Worm (Caenorhabditis elegans) whole organism, L4 larva: ENCODE results near the gene pals-33.
A peak's percentile ranks its signal among the peaks of the same experiment; 100 is the strongest.

Source experiments
- D1046.2 ChIP-seq: fragments of 200-800 bp; sonication (Bioruptor generic); IDR thresholded peaks from 2 replicates; pipeline ENCODE4 v1.3.6; 2022; ENCODE audit warnings: missing genetic modification characterization, missing compliant biosample characterization
- F37D6.2 ChIP-seq: sonication (generic microtip); optimal IDR thresholded peaks from 2 replicates; lab custom pipeline; 2016; ENCODE audit warnings: mild to moderate bottlenecking, missing genetic modification characterization, missing compliant biosample characterization
- F49E8.2 ChIP-seq: sonication (generic microtip); optimal IDR thresholded peaks from 2 replicates; lab custom pipeline; 2016; ENCODE audit warnings: missing compliant biosample characterization, mild to moderate bottlenecking, missing genetic modification characterization, borderline replicate concordance
- T26A8.4 ChIP-seq: fragments of 200-800 bp; sonication (Bioruptor generic); IDR thresholded peaks from 2 replicates; pipeline ENCODE4 v1.3.6; 2022; ENCODE audit warnings: missing genetic modification characterization, missing compliant biosample characterization
- Y75B8A.6 ChIP-seq: fragments of 200-800 bp; sonication (Bioruptor generic); IDR thresholded peaks from 2 replicates; pipeline ENCODE4 v1.3.6; 2022; ENCODE audit warnings: missing genetic modification reagents, missing genetic modification characterization, missing compliant biosample characterization
- ZK337.2 ChIP-seq: fragments of 200-800 bp; sonication (Bioruptor generic); IDR thresholded peaks from 2 replicates; pipeline ENCODE4 v1.3.6; 2022; ENCODE audit warnings: missing genetic modification reagents, missing genetic modification characterization, missing compliant biosample characterization
- arid-1 ChIP-seq: fragments of 200-800 bp; sonication (Bioruptor generic); conservative IDR thresholded peaks from 2 replicates; pipeline ENCODE4 v1.3.6; 2022; ENCODE audit warnings: missing genetic modification reagents, missing genetic modification characterization, missing compliant biosample characterization
- ceh-20 ChIP-seq: fragments of 200-800 bp; sonication (Bioruptor generic); IDR thresholded peaks from 2 replicates; pipeline ENCODE4 v1.3.6; 2022; ENCODE audit warnings: missing genetic modification reagents, missing genetic modification characterization, missing compliant biosample characterization
- ctbp-1 ChIP-seq: fragments of 200-800 bp; sonication (Bioruptor generic); IDR thresholded peaks from 2 replicates; pipeline ENCODE4 v1.3.6; 2022; ENCODE audit warnings: missing genetic modification reagents, missing genetic modification characterization, missing compliant biosample characterization
- daf-16 ChIP-seq, 3 experiments: sonication (generic microtip); optimal IDR thresholded peaks; 2 replicates each; lab custom pipeline; 2016 to 2017; ENCODE audit warnings: missing genetic modification characterization in 3 of 3, missing genetic modification reagents in 3 of 3, mild to moderate bottlenecking in 2 of 3, missing compliant biosample characterization in 2 of 3, missing biosample characterization in 1 of 3, moderate library complexity in 1 of 3
- daf-19 ChIP-seq: fragments of 200-800 bp; sonication (Bioruptor generic); conservative IDR thresholded peaks from 2 replicates; pipeline ENCODE4 v1.3.6; 2022; ENCODE audit warnings: missing genetic modification characterization, missing compliant biosample characterization
- daf-8 ChIP-seq: fragments of 200-800 bp; sonication (Bioruptor generic); IDR thresholded peaks from 2 replicates; pipeline ENCODE4 v1.3.6; 2022; ENCODE audit warnings: missing genetic modification characterization, missing compliant biosample characterization
- dmd-6 ChIP-seq: fragments of 200-800 bp; sonication (Bioruptor generic); IDR thresholded peaks from 2 replicates; pipeline ENCODE4 v1.3.6; 2022; ENCODE audit warnings: missing genetic modification reagents, missing genetic modification characterization, missing compliant biosample characterization
- dmd-9 ChIP-seq: fragments of 200-800 bp; sonication (Bioruptor generic); IDR thresholded peaks from 2 replicates; pipeline ENCODE4 v1.3.6; 2022; ENCODE audit warnings: missing genetic modification reagents, missing genetic modification characterization, missing compliant biosample characterization
- dpl-1 ChIP-seq: fragments of 150-350 bp; optimal IDR thresholded peaks from 2 replicates; lab custom pipeline; 2014; ENCODE audit warnings: missing biosample characterization, missing genetic modification reagents, missing genetic modification characterization
- duxl-1 ChIP-seq: sonication (generic microtip); optimal IDR thresholded peaks from 2 replicates; lab custom pipeline; 2016; ENCODE audit warnings: mild to moderate bottlenecking, missing genetic modification characterization, moderate library complexity, missing compliant biosample characterization; ENCODE audit not compliant: poor library complexity
- egl-27 ChIP-seq: sonication (generic microtip); optimal IDR thresholded peaks from 3 replicates; lab custom pipeline; 2017; ENCODE audit warnings: missing biosample characterization, missing genetic modification reagents, missing genetic modification characterization
- fkh-10 ChIP-seq: fragments of 150-350 bp; optimal IDR thresholded peaks from 2 replicates; lab custom pipeline; 2014; ENCODE audit warnings: missing biosample characterization, missing genetic modification reagents, missing genetic modification characterization
- hif-1 ChIP-seq, 2 experiments: sonication (generic microtip); optimal IDR thresholded peaks; 2 replicates each; lab custom pipeline; 2016 to 2017; ENCODE audit warnings: missing compliant biosample characterization in 2 of 2, missing genetic modification characterization in 2 of 2, missing genetic modification reagents in 2 of 2, missing genotype in 2 of 2, mild to moderate bottlenecking in 1 of 2
- hlh-30 ChIP-seq: sonication (generic microtip); optimal IDR thresholded peaks from 2 replicates; lab custom pipeline; 2017; ENCODE audit warnings: antibody characterized with exemption, mild to moderate bottlenecking, missing genetic modification characterization, missing compliant biosample characterization; ENCODE audit not compliant: insufficient read depth
- hmg-1.1 ChIP-seq: fragments of 200-800 bp; sonication (Bioruptor generic); IDR thresholded peaks from 2 replicates; pipeline ENCODE4 v1.3.6; 2022; ENCODE audit warnings: missing genetic modification reagents, missing genetic modification characterization, missing compliant biosample characterization
- jun-1 ChIP-seq: fragments of 150-350 bp; optimal IDR thresholded peaks from 2 replicates; lab custom pipeline; 2014; ENCODE audit warnings: missing biosample characterization, missing genetic modification reagents, missing genetic modification characterization
- lin-1 ChIP-seq: fragments of 200-800 bp; sonication (Bioruptor generic); IDR thresholded peaks from 2 replicates; pipeline ENCODE4 v1.3.6; 2022; ENCODE audit warnings: missing genetic modification reagents, missing genetic modification characterization, missing compliant biosample characterization
- lin-38 ChIP-seq: fragments of 200-800 bp; sonication (Bioruptor generic); IDR thresholded peaks from 2 replicates; pipeline ENCODE4 v1.3.6; 2022; ENCODE audit warnings: missing genetic modification reagents, missing genetic modification characterization, missing compliant biosample characterization
- lin-39 ChIP-seq: fragments of 150-350 bp; optimal IDR thresholded peaks from 2 replicates; lab custom pipeline; 2014; ENCODE audit warnings: missing biosample characterization, missing genetic modification reagents, missing genetic modification characterization
- mdl-1 ChIP-seq, 2 experiments: fragments of 150-350 bp in 1 of 2; sonication (generic microtip) in 1 of 2; optimal IDR thresholded peaks; 2 replicates each; lab custom pipeline; 2014 to 2017; ENCODE audit warnings: missing biosample characterization in 2 of 2, missing genetic modification characterization in 2 of 2
- mes-2 ChIP-seq: sonication (generic microtip); optimal IDR thresholded peaks from 2 replicates; lab custom pipeline; 2016; ENCODE audit warnings: missing genotype, mild to moderate bottlenecking, missing genetic modification characterization, missing compliant biosample characterization; ENCODE audit not compliant: poor library complexity, severe bottlenecking
- nhr-102 ChIP-seq: sonication (generic microtip); optimal IDR thresholded peaks from 2 replicates; lab custom pipeline; 2016; ENCODE audit warnings: mild to moderate bottlenecking, missing genetic modification characterization, moderate library complexity, missing compliant biosample characterization
- nhr-11 ChIP-seq: fragments of 150-350 bp; optimal IDR thresholded peaks from 2 replicates; lab custom pipeline; 2014; ENCODE audit warnings: missing biosample characterization, missing genetic modification characterization
- nhr-111 ChIP-seq: fragments of 200-800 bp; sonication (Bioruptor generic); optimal IDR thresholded peaks from 2 replicates; lab custom pipeline; 2018; ENCODE audit warnings: mild to moderate bottlenecking, missing genetic modification characterization, missing compliant biosample characterization
- nhr-28 ChIP-seq: fragments of 150-350 bp; optimal IDR thresholded peaks from 2 replicates; lab custom pipeline; 2014; ENCODE audit warnings: missing biosample characterization, missing genetic modification characterization
- nhr-41 ChIP-seq: fragments of 200-800 bp; sonication (Bioruptor generic); IDR thresholded peaks from 2 replicates; pipeline ENCODE4 v1.3.6; 2022; ENCODE audit warnings: missing genetic modification reagents, missing genetic modification characterization, missing compliant biosample characterization
- nhr-42 ChIP-seq: fragments of 200-800 bp; sonication (Bioruptor generic); IDR thresholded peaks from 2 replicates; pipeline ENCODE4 v1.3.6; 2022; ENCODE audit warnings: missing genetic modification characterization, missing compliant biosample characterization
- nhr-48 ChIP-seq: sonication (generic microtip); optimal IDR thresholded peaks from 2 replicates; lab custom pipeline; 2016; ENCODE audit warnings: mild to moderate bottlenecking, missing genetic modification characterization, missing compliant biosample characterization
- nhr-6 ChIP-seq: fragments of 150-350 bp; optimal IDR thresholded peaks from 2 replicates; lab custom pipeline; 2014; ENCODE audit warnings: missing biosample characterization, missing genetic modification characterization
- nhr-76 ChIP-seq: fragments of 150-350 bp; optimal IDR thresholded peaks from 2 replicates; lab custom pipeline; 2014; ENCODE audit warnings: missing biosample characterization, missing genetic modification characterization
- nhr-77 ChIP-seq: fragments of 150-350 bp; optimal IDR thresholded peaks from 2 replicates; lab custom pipeline; 2014; ENCODE audit warnings: missing biosample characterization, missing genetic modification characterization
- pha-4 ChIP-seq, 2 experiments: fragments of 150-350 bp in 1 of 2; fragments of 200-800 bp in 1 of 2; sonication (Bioruptor generic) in 1 of 2; IDR thresholded peaks in 1 of 2; optimal IDR thresholded peaks in 1 of 2; 2 replicates each; pipeline versions ENCODE4 v1.3.6 to Lab custom; 2014 to 2022; ENCODE audit warnings: missing genetic modification characterization in 2 of 2, missing genetic modification reagents in 2 of 2, missing biosample characterization in 1 of 2, missing compliant biosample characterization in 1 of 2
- php-3 ChIP-seq: fragments of 200-800 bp; sonication (Bioruptor generic); IDR thresholded peaks from 2 replicates; pipeline ENCODE4 v1.3.6; 2022; ENCODE audit warnings: missing genetic modification reagents, missing genetic modification characterization, missing compliant biosample characterization
- rbr-2 ChIP-seq: sonication (generic microtip); optimal IDR thresholded peaks from 2 replicates; lab custom pipeline; 2016; ENCODE audit warnings: missing genotype, missing genetic modification characterization, missing compliant biosample characterization
- saeg-2 ChIP-seq: fragments of 200-800 bp; sonication (Bioruptor generic); IDR thresholded peaks from 2 replicates; pipeline ENCODE4 v1.3.6; 2022; ENCODE audit warnings: missing genetic modification reagents, missing genetic modification characterization, missing compliant biosample characterization
- set-16 ChIP-seq: fragments of 200-800 bp; sonication (Bioruptor generic); IDR thresholded peaks from 2 replicates; pipeline ENCODE4 v1.3.6; 2022; ENCODE audit warnings: missing genetic modification reagents, missing genetic modification characterization, missing compliant biosample characterization
- spr-1 ChIP-seq: sonication (generic microtip); optimal IDR thresholded peaks from 2 replicates; lab custom pipeline; 2016; ENCODE audit warnings: mild to moderate bottlenecking, missing genetic modification characterization, missing compliant biosample characterization
- tag-97 ChIP-seq: fragments of 200-800 bp; sonication (Bioruptor generic); IDR thresholded peaks from 2 replicates; pipeline ENCODE4 v1.3.6; 2022; ENCODE audit warnings: missing genetic modification characterization, missing compliant biosample characterization
- unc-39 ChIP-seq: sonication (generic microtip); optimal IDR thresholded peaks from 2 replicates; lab custom pipeline; 2017; ENCODE audit warnings: missing biosample characterization, missing genetic modification characterization
- unc-62 ChIP-seq, 3 experiments: fragments of 150-350 bp in 1 of 3; sonication (generic microtip); optimal IDR thresholded peaks in 2 of 3; peaks in 1 of 3; 1 replicate in 1 of 3; 2 replicates in 2 of 3; lab custom pipeline; 2014 to 2017; ENCODE audit warnings: missing biosample characterization in 3 of 3, missing genetic modification characterization in 3 of 3, missing genetic modification reagents in 3 of 3, missing genotype in 1 of 3
- zfp-3 ChIP-seq: fragments of 200-800 bp; sonication (Bioruptor generic); conservative IDR thresholded peaks from 2 replicates; pipeline ENCODE4 v1.3.6; 2022; ENCODE audit warnings: missing genetic modification reagents, missing genetic modification characterization, missing compliant biosample characterization

pals-33 gene

ce11 chrV:3702998-3703397 lies 29.8 kb downstream of the pals-33 start (continued):
- no peak for TF ChIP-seq ceh-20 (GFP tag; lab: Robert Waterston, UW)
- no peak for TF ChIP-seq ZK337.2 (GFP tag; lab: Robert Waterston, UW)
- no peak for TF ChIP-seq fkh-10
- no peak for TF ChIP-seq unc-39 (tag; lab: Kevin White, UChicago)

ce11 chrV:3703888-3704287 lies 30.7 kb downstream of the pals-33 start:
- TF ChIP-seq daf-8 (no peak), nhr-6 (no peak), hmg-1.1 (GFP tag; lab: Robert Waterston, UW) (peak; percentile 93), F49E8.2 (tag; lab: Kevin White, UChicago) (no peak), nhr-42 (GFP tag; lab: Robert Waterston, UW) (no peak), nhr-48 (tag; lab: Kevin White, UChicago) (peak; percentile 49), egl-27 (tag; lab: Kevin White, UChicago) (no peak), lin-38 (GFP tag; lab: Robert Waterston, UW) (peak; percentile 41), spr-1 (peak; percentile 37), lin-39 (tag; lab: Kevin White, UChicago) (no peak), F37D6.2 (tag; lab: Kevin White, UChicago) (peak; percentile 8), rbr-2 (tag; lab: Kevin White, UChicago) (peak; percentile 56), nhr-11 (tag; lab: Kevin White, UChicago) (no peak), saeg-2 (no peak), nhr-77 (tag; lab: Kevin White, UChicago) (no peak), nhr-76 (tag; lab: Kevin White, UChicago) (no peak), set-16 (GFP tag; lab: Robert Waterston, UW) (0 out of 2 replicates have a peak, but pooled peaks have one; percentile 49), hlh-30 (tag; lab: Kevin White, UChicago) (peak; percentile 76), tag-97 (no peak), ctbp-1 (GFP tag; lab: Robert Waterston, UW) (0 out of 2 replicates have a peak, but pooled peaks have one; percentile 35), Y75B8A.6 (GFP tag; lab: Robert Waterston, UW) (no peak), dmd-9 (GFP tag; lab: Robert Waterston, UW) (no peak), pha-4 (GFP tag; IDR thresholded peaks at IDR 0.05; lab: Robert Waterston, UW) (peak; percentile 68; the same call in 1 of the 2 replicates), pha-4 (tag; optimal IDR thresholded peaks at IDR 0.05; lab: Kevin White, UChicago) (no peak), T26A8.4 (peak; percentile 37; the same call in 1 of the 2 replicates), hif-1 (tag; optimal IDR thresholded peaks at IDR 0.05; lab: Kevin White, UChicago) (peak in 1 of 2 experiments; percentile 50), dpl-1 (GFP tag; lab: Kevin White, UChicago) (peak; percentile 48), jun-1 (tag; lab: Kevin White, UChicago) (peak; percentile 14), duxl-1 (tag; lab: Kevin White, UChicago) (peak; percentile 41), zfp-3 (GFP tag; lab: Robert Waterston, UW) (no peak), arid-1 (GFP tag; lab: Robert Waterston, UW) (no peak), mdl-1 (tag; optimal IDR thresholded peaks at IDR 0.05; lab: Kevin White, UChicago) (peak; percentile 18 to 20), dmd-6 (peak; percentile 62), daf-16 (GFP tag; optimal IDR thresholded peaks at IDR 0.05; lab: Kevin White, UChicago) (no peak), daf-16 (tag; optimal IDR thresholded peaks at IDR 0.05; lab: Kevin White, UChicago) (peak; percentile 32), lin-1 (no peak), php-3 (no peak), unc-62 (GFP tag; optimal IDR thresholded peaks at IDR 0.05 in 1 of 2; lab: Kevin White, UChicago) (peak in 1 of 2 experiments; percentile 47), unc-62 (tag; optimal IDR thresholded peaks at IDR 0.05; lab: Kevin White, UChicago) (no peak), nhr-102 (tag; lab: Kevin White, UChicago) (peak; percentile 19), D1046.2 (no peak), daf-19 (GFP tag; lab: Robert Waterston, UW) (no peak), nhr-41 (no peak), nhr-28 (tag; lab: Kevin White, UChicago) (peak; percentile 34), nhr-111 (GFP tag; lab: Kevin White, UChicago) (no peak), mes-2 (tag; lab: Kevin White, UChicago) (peak; percentile 59)
